Worm (Caenorhabditis elegans) whole organism, L3 larva: ENCODE measurements around the gene K01B6.3.

ENCODE experiments used
- R02D3.7 ChIP-seq: fragments of 150-350 bp; optimal IDR thresholded peaks from 2 replicates; lab custom pipeline; 2014; ENCODE audit warnings: missing biosample characterization, missing genetic modification characterization
- ceh-28 ChIP-seq: fragments of 150-350 bp; optimal IDR thresholded peaks from 2 replicates; lab custom pipeline; 2014; ENCODE audit warnings: missing biosample characterization, missing genetic modification reagents, missing genetic modification characterization
- ceh-9 ChIP-seq: sonication (generic microtip); optimal IDR thresholded peaks from 2 replicates; lab custom pipeline; 2018; ENCODE audit warnings: missing biosample characterization, missing genetic modification characterization
- elt-1 ChIP-seq: fragments of 150-350 bp; optimal IDR thresholded peaks from 2 replicates; lab custom pipeline; 2014; ENCODE audit warnings: missing biosample characterization, missing genetic modification characterization
- elt-2 ChIP-seq: sonication (generic microtip); optimal IDR thresholded peaks from 2 replicates; lab custom pipeline; 2016; ENCODE audit warnings: missing genetic modification reagents, mild to moderate bottlenecking, missing genetic modification characterization, missing compliant biosample characterization
- fkh-10 ChIP-seq: sonication (generic microtip); optimal IDR thresholded peaks from 2 replicates; lab custom pipeline; 2017; ENCODE audit warnings: missing biosample characterization, missing genetic modification reagents, missing genetic modification characterization
- fkh-2 ChIP-seq: fragments of 150-350 bp; optimal IDR thresholded peaks from 2 replicates; lab custom pipeline; 2014; ENCODE audit warnings: missing biosample characterization, missing genetic modification reagents, missing genetic modification characterization
- jun-1 ChIP-seq: fragments of 150-350 bp; optimal IDR thresholded peaks from 2 replicates; lab custom pipeline; 2014; ENCODE audit warnings: missing biosample characterization, missing genetic modification reagents, missing genetic modification characterization
- lin-39 ChIP-seq: fragments of 150-350 bp; optimal IDR thresholded peaks from 2 replicates; lab custom pipeline; 2018; ENCODE audit warnings: missing biosample characterization, missing genetic modification reagents, missing genetic modification characterization
- nhr-12 ChIP-seq: fragments of 150-350 bp; optimal IDR thresholded peaks from 2 replicates; lab custom pipeline; 2014; ENCODE audit warnings: missing biosample characterization, missing genetic modification characterization
- nhr-23 ChIP-seq: fragments of 150-350 bp; optimal IDR thresholded peaks from 2 replicates; lab custom pipeline; 2014; ENCODE audit warnings: missing biosample characterization, missing genetic modification reagents, missing genetic modification characterization
- nhr-76 ChIP-seq: fragments of 150-350 bp; sonication (generic microtip); optimal IDR thresholded peaks from 5 replicates; lab custom pipeline; 2014; ENCODE audit warnings: missing biosample characterization, missing genetic modification characterization
- skn-1 ChIP-seq: fragments of 150-350 bp; optimal IDR thresholded peaks from 2 replicates; lab custom pipeline; 2014; ENCODE audit warnings: missing biosample characterization, missing genetic modification characterization
- ztf-11 ChIP-seq: fragments of 150-350 bp; optimal IDR thresholded peaks from 2 replicates; lab custom pipeline; 2014; ENCODE audit warnings: missing biosample characterization, missing genetic modification characterization

DNA sequence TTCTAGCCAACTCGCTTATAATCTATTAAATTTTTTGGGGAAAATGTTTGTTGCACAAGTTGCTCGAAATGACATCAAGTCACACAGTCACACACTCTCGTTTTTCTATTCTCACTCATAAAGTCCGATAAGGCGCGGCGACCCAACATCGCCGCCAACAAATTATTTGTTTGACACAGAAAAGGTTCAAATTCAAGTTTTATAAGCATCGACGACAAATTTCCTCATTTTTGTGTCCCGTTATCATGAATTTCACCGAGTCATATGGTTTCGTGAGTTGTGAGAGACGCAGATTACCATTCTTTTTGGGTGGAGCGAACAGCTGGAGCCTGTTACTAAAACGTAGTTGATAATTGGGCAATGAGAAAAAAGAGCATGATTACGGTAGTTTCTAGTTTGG is 10.2 kb upstream of the K01B6.3 start:
- TF ChIP-seq jun-1 (peak; percentile 9), ceh-28 (no peak), nhr-76 (tag; lab: Kevin White, UChicago) (no peak), elt-2 (peak; percentile 96), skn-1 (tag; lab: Kevin White, UChicago) (no peak), elt-1 (no peak), ceh-9 (tag; lab: Kevin White, UChicago) (no peak), R02D3.7 (tag; lab: Kevin White, UChicago) (no peak), fkh-2 (tag; lab: Kevin White, UChicago) (no peak), ztf-11 (tag; lab: Kevin White, UChicago) (no peak), nhr-12 (tag; lab: Kevin White, UChicago) (no peak), nhr-23 (tag; lab: Kevin White, UChicago) (no peak), lin-39 (tag; lab: Kevin White, UChicago) (no peak), fkh-10 (GFP tag; lab: Kevin White, UChicago) (no peak)
